Worm (Caenorhabditis elegans): ENCODE measurements around the gene his-60.
A peak's percentile ranks its signal among the peaks of the same experiment; 100 is the strongest.

The his-60 gene

ce11 chrIV:7505866-7506488 is 18.2 kb upstream of the his-60 start (continued):
- no peak for TF ChIP-seq egl-44 (GFP tag; IDR thresholded peaks at IDR 0.05)
- TF ChIP-seq snpc-1.3 (tag; optimal IDR thresholded peaks at IDR 0.05; ENCODE audit: insufficient read depth) = peak; percentile 78
- no peak for TF ChIP-seq F57A8.1 (GFP tag; optimal IDR thresholded peaks at IDR 0.05)
- no peak for TF ChIP-seq hlh-26 (GFP tag; conservative IDR thresholded peaks at IDR 0.05)
- TF ChIP-seq ztf-26 (tag; optimal IDR thresholded peaks at IDR 0.05) = peak; percentile 10
- TF ChIP-seq lin-35 (GFP tag; optimal IDR thresholded peaks at IDR 0.05) = peak in 1 of 3 experiments; percentile 20
- peak; percentile 64 for TF ChIP-seq snpc-3.4 (tag; optimal IDR thresholded peaks at IDR 0.05)
- no peak for TF ChIP-seq F55B11.4 (tag; optimal IDR thresholded peaks at IDR 0.05; ENCODE audit: borderline replicate concordance, insufficient read depth)
- TF ChIP-seq attf-3 (GFP tag; conservative IDR thresholded peaks at IDR 0.05) = peak; percentile 25; the same call in 1 of the 2 replicates
- TF ChIP-seq ceh-79 (tag; optimal IDR thresholded peaks at IDR 0.05) = no peak
- TF ChIP-seq cebp-2 (GFP tag; IDR thresholded peaks at IDR 0.05) = peak; percentile 79; the same call in 1 of the 2 replicates
- TF ChIP-seq ceh-58 (GFP tag; IDR thresholded peaks at IDR 0.05) = no peak
- TF ChIP-seq egrh-3 (GFP tag; IDR thresholded peaks at IDR 0.05) = no peak
- TF ChIP-seq somi-1 (GFP tag; optimal IDR thresholded peaks at IDR 0.05) = no peak
- peak; percentile 55; the same call in 1 of the 2 replicates for TF ChIP-seq lin-26 (GFP tag; IDR thresholded peaks at IDR 0.05)
- no peak for TF ChIP-seq efl-1 (GFP tag; optimal IDR thresholded peaks at IDR 0.05)
- no peak for TF ChIP-seq bed-1 (GFP tag; IDR thresholded peaks at IDR 0.05)
- no peak for TF ChIP-seq madf-8 (GFP tag; conservative IDR thresholded peaks at IDR 0.05)
- TF ChIP-seq ceh-27 (GFP tag; optimal IDR thresholded peaks at IDR 0.05) = no peak
- TF ChIP-seq hmg-20 (GFP tag; IDR thresholded peaks at IDR 0.05) = no peak
- TF ChIP-seq nfya-1 (tag; optimal IDR thresholded peaks at IDR 0.05; ENCODE audit: borderline replicate concordance, insufficient read depth) = no peak
- peak in 1 of 2 experiments; percentile 18 for TF ChIP-seq rec-8 (tag; optimal IDR thresholded peaks at IDR 0.05)
- no peak for TF ChIP-seq tbx-9 (tag; optimal IDR thresholded peaks at IDR 0.05; ENCODE audit: borderline replicate concordance)
- peak; percentile 3 for TF ChIP-seq him-1 (tag; optimal IDR thresholded peaks at IDR 0.05)
- peak; percentile 88 for TF ChIP-seq repo-1 (tag; optimal IDR thresholded peaks at IDR 0.05)
- TF ChIP-seq ceh-100 (GFP tag; IDR thresholded peaks at IDR 0.05) = no peak
- TF ChIP-seq unc-130 (GFP tag; optimal IDR thresholded peaks at IDR 0.05) = peak; percentile 20
- TF ChIP-seq snpc-4 (GFP tag; optimal IDR thresholded peaks at IDR 0.05) = no peak
- TF ChIP-seq snpc-4 (tag; optimal IDR thresholded peaks at IDR 0.05) = peak in 2 of 4 experiments; percentile 35 to 47
- TF ChIP-seq lsl-1 (GFP tag; optimal IDR thresholded peaks at IDR 0.05) = peak; percentile 11
- peak; percentile 10 for TF ChIP-seq B0035.1 (tag; optimal IDR thresholded peaks at IDR 0.05)
- peak; percentile 78 for TF ChIP-seq hrde-1 (tag; optimal IDR thresholded peaks at IDR 0.05; ENCODE audit: borderline replicate concordance)
- TF ChIP-seq ztf-25 (GFP tag; IDR thresholded peaks at IDR 0.05) = no peak
- peak; percentile 67 for TF ChIP-seq ZK185.1 (tag; optimal IDR thresholded peaks at IDR 0.05; ENCODE audit: poor library complexity, severe bottlenecking)
- TF ChIP-seq nhr-80 (tag; optimal IDR thresholded peaks at IDR 0.05) = no peak
- TF ChIP-seq F22D6.2 (tag; optimal IDR thresholded peaks at IDR 0.05) = no peak
- TF ChIP-seq sea-2 (GFP tag; IDR thresholded peaks at IDR 0.05) = no peak
- no peak for TF ChIP-seq lsy-27 (tag; optimal IDR thresholded peaks at IDR 0.05; ENCODE audit: borderline replicate concordance, insufficient read depth)
- TF ChIP-seq B0336.3 (GFP tag; IDR thresholded peaks at IDR 0.05) = peak; percentile 86
- no peak for TF ChIP-seq ztf-3 (GFP tag; optimal IDR thresholded peaks at IDR 0.05)
- TF ChIP-seq ztf-28 (GFP tag; IDR thresholded peaks at IDR 0.05) = no peak
- no peak for TF ChIP-seq mel-28 (tag; optimal IDR thresholded peaks at IDR 0.05; ENCODE audit: borderline replicate concordance)
- TF ChIP-seq madf-3 (GFP tag; IDR thresholded peaks at IDR 0.05) = peak; percentile 81; the same call in 1 of the 2 replicates
- 0 out of 2 replicates have a peak, but pooled peaks have one; percentile 42 for TF ChIP-seq nfyb-1 (GFP tag; IDR thresholded peaks at IDR 0.05)
- peak; percentile 48; the same call in 1 of the 2 replicates for TF ChIP-seq C06A6.2 (GFP tag; conservative IDR thresholded peaks at IDR 0.05)
- TF ChIP-seq snpc-1.1 (tag; optimal IDR thresholded peaks at IDR 0.05; ENCODE audit: insufficient read depth) = no peak
